Worm (Caenorhabditis elegans) whole organism, late embryonic: ENCODE data around the gene srh-18.

ENCODE experiments used
- T23F11.4 ChIP-seq: fragments of 200-800 bp; sonication (Bioruptor generic); optimal IDR thresholded peaks from 2 replicates; lab custom pipeline; 2018; ENCODE audit warnings: mild to moderate bottlenecking, missing genetic modification characterization, missing compliant biosample characterization
- ceh-9 ChIP-seq: sonication (generic microtip); optimal IDR thresholded peaks from 2 replicates; lab custom pipeline; 2016; ENCODE audit warnings: mild to moderate bottlenecking, missing genetic modification characterization, inconsistent platforms, missing compliant biosample characterization
- tbx-2 ChIP-seq: sonication (generic microtip); optimal IDR thresholded peaks from 2 replicates; lab custom pipeline; 2016; ENCODE audit warnings: missing genetic modification characterization, missing compliant biosample characterization

ce11 chrV:13356210-13356609 lies 38.0 kb downstream of the srh-18 start:
- TF ChIP-seq ceh-9 (no peak), tbx-2 (tag; lab: Kevin White, UChicago) (no peak), T23F11.4 (GFP tag; lab: Kevin White, UChicago) (no peak)
